Fruit fly (Drosophila melanogaster) whole organism, adult: ENCODE measurements around the gene CG31446.

Experiments used
- CG11617 ChIP-seq: fragments of 200-800 bp; sonication (Bioruptor generic); optimal IDR thresholded peaks from 2 replicates; lab custom pipeline; 2017; ENCODE audit warnings: mild to moderate bottlenecking, missing biosample characterization, missing genetic modification reagents, missing genetic modification characterization
- CG12768 ChIP-seq: fragments of 200-800 bp; sonication (Bioruptor generic); optimal IDR thresholded peaks from 2 replicates; lab custom pipeline; 2017; ENCODE audit warnings: missing biosample characterization, missing genetic modification characterization, mild to moderate bottlenecking, moderate library complexity, missing genetic modification reagents
- CG14711 ChIP-seq: fragments of 200-800 bp; sonication (Bioruptor generic); optimal IDR thresholded peaks from 2 replicates; lab custom pipeline; 2018; ENCODE audit warnings: missing biosample characterization, mild to moderate bottlenecking, missing genetic modification characterization, moderate library complexity
- CG1620 ChIP-seq: fragments of 200-800 bp; sonication (Bioruptor generic); optimal IDR thresholded peaks from 2 replicates; lab custom pipeline; 2016; ENCODE audit warnings: missing biosample characterization, missing genetic modification characterization
- CG33017 ChIP-seq: fragments of 200-800 bp; sonication (Bioruptor generic); optimal IDR thresholded peaks from 2 replicates; lab custom pipeline; 2018; ENCODE audit warnings: missing biosample characterization, mild to moderate bottlenecking, missing genetic modification characterization, moderate library complexity
- CG5204 ChIP-seq: fragments of 200-800 bp; sonication (Bioruptor generic); optimal IDR thresholded peaks from 2 replicates; lab custom pipeline; 2016; ENCODE audit warnings: missing biosample characterization, missing genetic modification characterization
- CG7045 ChIP-seq: fragments of 200-800 bp; sonication (Bioruptor generic); optimal IDR thresholded peaks from 2 replicates; lab custom pipeline; 2017; ENCODE audit warnings: missing biosample characterization, mild to moderate bottlenecking, missing genetic modification characterization
- CG7101 ChIP-seq: fragments of 200-800 bp; sonication (Bioruptor generic); optimal IDR thresholded peaks from 2 replicates; lab custom pipeline; 2018; ENCODE audit warnings: missing biosample characterization, mild to moderate bottlenecking, missing genetic modification characterization, moderate library complexity
- Clk ChIP-seq: fragments of 200-800 bp; sonication (Bioruptor generic); optimal IDR thresholded peaks from 2 replicates; lab custom pipeline; 2017; ENCODE audit warnings: missing biosample characterization, missing genetic modification characterization
- Crg-1 ChIP-seq: fragments of 200-800 bp; sonication (Bioruptor generic); optimal IDR thresholded peaks from 2 replicates; lab custom pipeline; 2016; ENCODE audit warnings: missing biosample characterization, missing genetic modification characterization
- Hr96 ChIP-seq: fragments of 200-800 bp; sonication (Bioruptor generic); optimal IDR thresholded peaks from 2 replicates; lab custom pipeline; 2016; ENCODE audit warnings: missing biosample characterization, missing genetic modification characterization
- Mnt ChIP-seq: fragments of 200-800 bp; sonication (Bioruptor generic); optimal IDR thresholded peaks from 2 replicates; lab custom pipeline; 2016; ENCODE audit warnings: missing biosample characterization, mild to moderate bottlenecking, missing genetic modification characterization
- bab1 ChIP-seq: fragments of 200-800 bp; sonication (Bioruptor generic); optimal IDR thresholded peaks from 3 replicates; lab custom pipeline; 2019; ENCODE audit warnings: missing biosample characterization, mild to moderate bottlenecking, missing genetic modification characterization, moderate library complexity
- cic ChIP-seq: fragments of 200-800 bp; sonication (Bioruptor generic); optimal IDR thresholded peaks from 2 replicates; lab custom pipeline; 2017; ENCODE audit warnings: missing biosample characterization, mild to moderate bottlenecking, missing genetic modification characterization, moderate library complexity
- cnc ChIP-seq, 2 experiments: fragments of >200 bp; optimal IDR thresholded peaks; 2 replicates each; lab custom pipeline; 2017
- kay ChIP-seq: fragments of 200-800 bp; sonication (Bioruptor generic); peaks from one replicate; lab custom pipeline; 2016; ENCODE audit warnings: missing biosample characterization, missing genetic modification characterization, borderline replicate concordance
- ovo ChIP-seq: fragments of 200-800 bp; sonication (Bioruptor generic); optimal IDR thresholded peaks from 2 replicates; lab custom pipeline; 2016; ENCODE audit warnings: missing biosample characterization, missing genetic modification characterization
- pad ChIP-seq: fragments of 200-800 bp; sonication (Bioruptor generic); optimal IDR thresholded peaks from 3 replicates; lab custom pipeline; 2017; ENCODE audit warnings: missing biosample characterization, missing genetic modification characterization, mild to moderate bottlenecking, moderate library complexity, missing genetic modification reagents
- tj ChIP-seq: fragments of 200-800 bp; sonication (Bioruptor generic); optimal IDR thresholded peaks from 3 replicates; lab custom pipeline; 2017; ENCODE audit warnings: missing biosample characterization, mild to moderate bottlenecking, missing genetic modification characterization, moderate library complexity
- toe ChIP-seq: fragments of 200-800 bp; sonication (Bioruptor generic); optimal IDR thresholded peaks from 2 replicates; lab custom pipeline; 2016; ENCODE audit warnings: missing biosample characterization, missing genetic modification characterization

CG31446 gene

dm6 chr3R:15652632-15653248 is 40.1 kb upstream of the CG31446 start:
- TF ChIP-seq CG7045 (GFP tag; lab: Kevin White, UChicago) (no peak), cnc (optimal IDR thresholded peaks at IDR 0.05; lab: Kevin White, UChicago) (no peak), CG33017 (tag; lab: Kevin White, UChicago) (no peak), CG5204 (GFP tag; lab: Kevin White, UChicago) (no peak), kay (GFP tag; lab: Kevin White, UChicago) (no peak), pad (no peak), Crg-1 (GFP tag; lab: Kevin White, UChicago) (no peak), Mnt (GFP tag; lab: Kevin White, UChicago) (no peak), bab1 (no peak), Hr96 (GFP tag; lab: Kevin White, UChicago) (no peak), cic (no peak), CG12768 (GFP tag; lab: Kevin White, UChicago) (no peak), tj (no peak), toe (GFP tag; lab: Kevin White, UChicago) (no peak), ovo (no peak), CG7101 (no peak)

- TF ChIP-seq bab1 (no peak), cnc (optimal IDR thresholded peaks at IDR 0.05; lab: Kevin White, UChicago) (no peak), Clk (GFP tag; lab: Kevin White, UChicago) (no peak), CG33017 (tag; lab: Kevin White, UChicago) (no peak), ovo (no peak), CG14711 (tag; lab: Kevin White, UChicago) (no peak), CG7045 (GFP tag; lab: Kevin White, UChicago) (no peak), tj (no peak), Crg-1 (GFP tag; lab: Kevin White, UChicago) (no peak), CG5204 (GFP tag; lab: Kevin White, UChicago) (no peak), CG12768 (GFP tag; lab: Kevin White, UChicago) (no peak), cic (no peak), toe (GFP tag; lab: Kevin White, UChicago) (no peak), Hr96 (GFP tag; lab: Kevin White, UChicago) (no peak), CG7101 (no peak)
These were observed 39.0 kb upstream of the CG31446 start for dm6 chr3R:15653768-15654387.

DNA sequence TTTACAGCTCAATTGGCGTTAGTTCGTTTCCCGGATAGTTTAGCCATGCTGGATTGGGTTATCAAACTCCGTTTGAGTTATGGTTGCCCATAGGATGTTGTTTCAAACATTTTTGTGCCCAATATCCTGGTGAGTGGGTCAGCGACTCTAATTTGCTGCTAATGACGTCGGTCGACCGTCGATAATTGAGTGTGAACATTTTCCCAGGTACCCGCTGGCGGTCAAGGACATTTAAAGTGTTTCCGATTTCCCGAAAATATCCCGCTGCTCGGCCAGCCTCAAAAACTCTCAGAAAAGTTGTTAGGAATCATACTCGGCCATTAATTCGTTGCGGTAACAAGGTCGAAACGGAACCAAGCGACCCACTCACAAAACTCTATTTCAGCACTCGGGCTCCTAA is 38.0 kb upstream of the CG31446 start:
- TF ChIP-seq Crg-1 (GFP tag; lab: Kevin White, UChicago), result no peak
- no peak for TF ChIP-seq CG5204 (GFP tag; lab: Kevin White, UChicago)
- no peak for TF ChIP-seq Hr96 (GFP tag; lab: Kevin White, UChicago)
- no peak for TF ChIP-seq CG7045 (GFP tag; lab: Kevin White, UChicago)
- no peak for TF ChIP-seq cnc (optimal IDR thresholded peaks at IDR 0.05; lab: Kevin White, UChicago)
- TF ChIP-seq pad, result no peak
- no peak for TF ChIP-seq CG1620 (GFP tag; lab: Kevin White, UChicago)
- TF ChIP-seq CG7101, result no peak
- TF ChIP-seq toe (GFP tag; lab: Kevin White, UChicago), result no peak
- no peak for TF ChIP-seq Mnt (GFP tag; lab: Kevin White, UChicago)
- no peak for TF ChIP-seq CG14711 (tag; lab: Kevin White, UChicago)
- no peak for TF ChIP-seq CG12768 (GFP tag; lab: Kevin White, UChicago)
- no peak for TF ChIP-seq bab1
- no peak for TF ChIP-seq tj
- no peak for TF ChIP-seq CG33017 (tag; lab: Kevin White, UChicago)

- TF ChIP-seq Crg-1 (GFP tag; lab: Kevin White, UChicago) (no peak), kay (GFP tag; lab: Kevin White, UChicago) (peak; percentile 14)
These were observed 37.5 kb upstream of the CG31446 start for dm6 chr3R:15655415-15655814.

DNA sequence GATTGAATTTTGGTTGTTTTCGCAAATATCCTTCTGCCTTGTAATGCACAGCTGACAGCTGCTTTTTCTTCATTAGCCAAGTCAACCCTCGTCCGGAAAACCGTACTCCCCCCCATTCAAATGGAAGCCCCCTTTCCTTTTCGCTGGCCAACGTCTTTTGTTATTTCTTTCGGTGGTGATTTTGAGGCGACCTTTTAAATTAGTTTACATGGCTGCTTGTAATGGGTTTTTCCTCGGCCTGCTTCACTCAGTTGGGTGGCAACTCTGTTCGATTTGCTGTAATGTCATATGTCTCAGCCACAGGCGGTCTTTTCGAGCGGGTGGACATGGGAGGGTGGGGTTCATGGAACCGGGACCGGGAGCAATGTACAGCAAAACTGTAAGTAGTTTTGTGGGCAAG is 32.4 kb upstream of the CG31446 start:
- TF ChIP-seq CG1620 (GFP tag; lab: Kevin White, UChicago), result no peak
- TF ChIP-seq CG12768 (GFP tag; lab: Kevin White, UChicago), result no peak
- no peak for TF ChIP-seq Mnt (GFP tag; lab: Kevin White, UChicago)

DNA sequence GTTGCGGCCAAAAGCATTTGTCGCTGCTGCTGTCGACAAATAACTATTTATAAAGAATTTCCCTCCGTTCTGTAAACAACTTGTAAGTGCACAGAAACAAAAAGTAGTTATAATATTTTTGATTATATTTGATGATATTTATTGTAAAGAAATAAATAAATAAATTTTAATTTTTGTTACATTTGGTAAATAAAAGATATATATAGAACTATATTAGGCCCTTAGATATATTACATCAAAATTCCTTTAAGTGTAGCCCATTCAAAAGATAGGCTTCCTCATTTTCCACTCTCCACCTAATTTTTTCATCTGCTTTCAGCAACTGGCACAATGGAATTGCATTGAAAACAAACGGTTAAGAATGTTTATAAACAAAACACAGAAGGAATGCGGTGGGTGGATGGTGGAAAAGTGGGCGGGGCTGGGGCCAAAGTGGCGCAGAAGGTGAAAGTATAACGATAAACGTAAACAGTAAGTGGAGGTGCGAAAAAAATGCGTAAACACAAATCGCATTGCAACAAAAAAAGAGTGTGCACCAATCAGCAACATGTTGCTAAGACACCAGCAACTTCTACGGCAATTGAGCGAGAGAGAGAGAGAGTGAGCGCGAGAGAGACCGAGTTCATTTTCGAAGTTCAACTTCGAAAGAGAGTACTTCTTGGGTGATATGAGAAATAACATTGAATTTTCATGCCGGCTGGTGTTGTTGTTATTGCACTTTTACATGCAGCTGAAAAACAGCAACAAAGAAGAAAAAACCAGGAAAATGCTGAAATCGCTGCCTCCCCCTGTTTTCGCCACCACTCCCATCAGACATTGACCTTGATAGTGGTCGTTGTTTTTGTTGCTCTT is 28.3 kb upstream of the CG31446 start:
- TF ChIP-seq tj, result peak; percentile 77
- no peak for TF ChIP-seq CG1620 (GFP tag; lab: Kevin White, UChicago)

dm6 chr3R:15665962-15666361 is 26.9 kb upstream of the CG31446 start, which contains the start of gene pxb:
pxb (plus strand) TSS chr3R:15666183.
- TF ChIP-seq cic (no peak), CG5204 (GFP tag; lab: Kevin White, UChicago) (no peak), CG11617 (GFP tag; lab: Kevin White, UChicago) (no peak), Crg-1 (GFP tag; lab: Kevin White, UChicago) (no peak), Hr96 (GFP tag; lab: Kevin White, UChicago) (no peak), CG1620 (GFP tag; lab: Kevin White, UChicago) (no peak), tj (peak; percentile 21), kay (GFP tag; lab: Kevin White, UChicago) (no peak), CG14711 (tag; lab: Kevin White, UChicago) (no peak)
